ENCODE assay signal across 6 fruit fly cellular contexts in genomic region chr3R:20830153-20830695, dm6.
A peak's percentile ranks its signal among the peaks of the same experiment; 100 is the strongest.
TF ChIP-seq lines count a peak whose summit lies in the region.

TSS of gene Adss (minus strand) at chr3R:20830580.

- peak; percentile 2 to 8 for TF ChIP-seq CTCF in S2 (optimal IDR thresholded peaks at IDR 0.05; lab: Kevin White, UChicago)
- TF ChIP-seq CTCF in whole organism, embryonic (GFP tag; optimal IDR thresholded peaks at IDR 0.05; lab: Kevin White, UChicago) = peak; percentile 21

TF ChIP-seq in whole organism, adult, 20 proteins besides CTCF, POLR2A, EP300 and RAD21 (continues in another document):
- peak; percentile 64 for TF ChIP-seq CG11617 (GFP tag; optimal IDR thresholded peaks at IDR 0.05; lab: Kevin White, UChicago)
- TF ChIP-seq tj (GFP tag; optimal IDR thresholded peaks at IDR 0.05; lab: Kevin White, UChicago) = no peak
- no peak for TF ChIP-seq CG14711 (tag; optimal IDR thresholded peaks at IDR 0.05; lab: Kevin White, UChicago)
- TF ChIP-seq ovo (GFP tag; optimal IDR thresholded peaks at IDR 0.05; lab: Kevin White, UChicago) = peak; percentile 32
- TF ChIP-seq Clk (GFP tag; optimal IDR thresholded peaks at IDR 0.05; lab: Kevin White, UChicago) = no peak
- TF ChIP-seq toe (GFP tag; optimal IDR thresholded peaks at IDR 0.05; lab: Kevin White, UChicago) = no peak
- no peak for TF ChIP-seq CG5204 (GFP tag; optimal IDR thresholded peaks at IDR 0.05; lab: Kevin White, UChicago)
- TF ChIP-seq Hr96 (GFP tag; optimal IDR thresholded peaks at IDR 0.05; lab: Kevin White, UChicago) = peak; percentile 40
- TF ChIP-seq CG12768 (GFP tag; optimal IDR thresholded peaks at IDR 0.05; lab: Kevin White, UChicago) = peak; percentile 31
- no peak for TF ChIP-seq cnc (optimal IDR thresholded peaks at IDR 0.05; lab: Kevin White, UChicago)
- peak; percentile 69 for TF ChIP-seq CG1620 (GFP tag; optimal IDR thresholded peaks at IDR 0.05; lab: Kevin White, UChicago)
- peak; percentile 24 for TF ChIP-seq CG33017 (tag; optimal IDR thresholded peaks at IDR 0.05; lab: Kevin White, UChicago)
- TF ChIP-seq kay (GFP tag; lab: Kevin White, UChicago; ENCODE audit: borderline replicate concordance) = no peak
- peak; percentile 6 for TF ChIP-seq cic (GFP tag; optimal IDR thresholded peaks at IDR 0.05; lab: Kevin White, UChicago)
- peak; percentile 72 for TF ChIP-seq Crg-1 (GFP tag; optimal IDR thresholded peaks at IDR 0.05; lab: Kevin White, UChicago)
- TF ChIP-seq CG7045 (GFP tag; optimal IDR thresholded peaks at IDR 0.05; lab: Kevin White, UChicago) = peak; percentile 12
- TF ChIP-seq bab1 (GFP tag; optimal IDR thresholded peaks at IDR 0.05; lab: Kevin White, UChicago) = peak; percentile 8
- peak; percentile 40 for TF ChIP-seq CG7101 (tag; optimal IDR thresholded peaks at IDR 0.05; lab: Kevin White, UChicago)

TF ChIP-seq in whole organism, embryonic, 481 proteins besides CTCF, POLR2A, EP300 and RAD21 (continues in another document):
- peak; percentile 47 for TF ChIP-seq CG11398 (GFP tag; optimal IDR thresholded peaks at IDR 0.05; lab: Kevin White, UChicago)
- TF ChIP-seq Trl (optimal IDR thresholded peaks at IDR 0.05; lab: Kevin White, UChicago) = peak in 1 of 2 experiments; percentile 26
- peak; percentile 56 for TF ChIP-seq Trl (GFP tag; optimal IDR thresholded peaks at IDR 0.05; lab: Kevin White, UChicago)
- peak; percentile 66 for TF ChIP-seq CG15514 (GFP tag; optimal IDR thresholded peaks at IDR 0.05; lab: Kevin White, UChicago)
- peak; percentile 53; the same call in 2 of the 3 replicates for TF ChIP-seq row (GFP tag; IDR thresholded peaks at IDR 0.05; lab: Robert Waterston, UW)
- TF ChIP-seq grau (tag; optimal IDR thresholded peaks at IDR 0.05; lab: Kevin White, UChicago) = peak; percentile 13
- TF ChIP-seq kah (GFP tag; optimal IDR thresholded peaks at IDR 0.05; lab: Kevin White, UChicago) = peak; percentile 19
- TF ChIP-seq HmgD (GFP tag; optimal IDR thresholded peaks at IDR 0.05; lab: Kevin White, UChicago) = peak; percentile 74
- TF ChIP-seq Sox100B (GFP tag; optimal IDR thresholded peaks at IDR 0.05; lab: Kevin White, UChicago) = no peak
- peak; percentile 6; the same call in 2 of the 4 replicates for TF ChIP-seq chinmo (GFP tag; IDR thresholded peaks at IDR 0.05; lab: Robert Waterston, UW; ENCODE audit: partially characterized antibody)
- 0 out of 3 replicates have a peak, but pooled peaks have one; percentile 30 for TF ChIP-seq CG7963 (GFP tag; IDR thresholded peaks at IDR 0.05; lab: Robert Waterston, UW; ENCODE audit: partially characterized antibody)
- peak in 1 of 2 experiments; percentile 24 for TF ChIP-seq chif (GFP tag; optimal IDR thresholded peaks at IDR 0.05; lab: Kevin White, UChicago)
- peak; percentile 41 for TF ChIP-seq CG33213 (GFP tag; optimal IDR thresholded peaks at IDR 0.05; lab: Kevin White, UChicago)
- TF ChIP-seq gfzf (GFP tag; optimal IDR thresholded peaks at IDR 0.05; lab: Kevin White, UChicago) = peak; percentile 87
- peak; percentile 2 for TF ChIP-seq emc (GFP tag; optimal IDR thresholded peaks at IDR 0.05; lab: Kevin White, UChicago)
- peak; percentile 35 for TF ChIP-seq CG13624 (GFP tag; optimal IDR thresholded peaks at IDR 0.05; lab: Kevin White, UChicago)

TF ChIP-seq in whole organism, prepupa, 60 proteins besides CTCF, POLR2A, EP300 and RAD21 (continues in another document):
- TF ChIP-seq dsx (GFP tag; optimal IDR thresholded peaks at IDR 0.05; lab: Kevin White, UChicago; ENCODE audit: poor library complexity, severe bottlenecking) (no peak), eg (GFP tag; IDR thresholded peaks at IDR 0.05; lab: Robert Waterston, UW) (peak; percentile 45; the same call in 1 of the 3 replicates), CG32006 (GFP tag; optimal IDR thresholded peaks at IDR 0.05; lab: Kevin White, UChicago) (no peak), CG9139 (GFP tag; optimal IDR thresholded peaks at IDR 0.05; lab: Kevin White, UChicago) (no peak), Hr38 (GFP tag; optimal IDR thresholded peaks at IDR 0.05; lab: Kevin White, UChicago) (no peak), salr (GFP tag; optimal IDR thresholded peaks at IDR 0.05; lab: Kevin White, UChicago) (no peak), Ets21C (GFP tag; optimal IDR thresholded peaks at IDR 0.05; lab: Kevin White, UChicago) (no peak), lz (GFP tag; optimal IDR thresholded peaks at IDR 0.05; lab: Kevin White, UChicago) (no peak), CG6276 (GFP tag; optimal IDR thresholded peaks at IDR 0.05; lab: Kevin White, UChicago) (peak; percentile 9), CG10669 (GFP tag; optimal IDR thresholded peaks at IDR 0.05; lab: Kevin White, UChicago) (no peak), Blimp-1 (GFP tag; optimal IDR thresholded peaks at IDR 0.05; lab: Kevin White, UChicago) (no peak), CG3919 (GFP tag; optimal IDR thresholded peaks at IDR 0.05; lab: Kevin White, UChicago) (peak; percentile 19), net (GFP tag; optimal IDR thresholded peaks at IDR 0.05; lab: Kevin White, UChicago) (no peak), CG6854 (GFP tag; optimal IDR thresholded peaks at IDR 0.05; lab: Kevin White, UChicago) (peak; percentile 46), svp (GFP tag; lab: Kevin White, UChicago) (no peak), CG11294 (GFP tag; IDR thresholded peaks at IDR 0.05; lab: Robert Waterston, UW) (no peak), Sox14 (GFP tag; optimal IDR thresholded peaks at IDR 0.05; lab: Kevin White, UChicago) (peak; percentile 34), Met (GFP tag; optimal IDR thresholded peaks at IDR 0.05; lab: Kevin White, UChicago) (peak; percentile 7), CG6163 (GFP tag; IDR thresholded peaks at IDR 0.05; lab: Robert Waterston, UW) (peak; percentile 24; the same call in 1 of the 3 replicates), CG10631 (GFP tag; optimal IDR thresholded peaks at IDR 0.05; lab: Kevin White, UChicago) (no peak)

TF ChIP-seq in whole organism, pupa, 21 proteins besides CTCF, POLR2A, EP300 and RAD21:
- TF ChIP-seq CG4496 (GFP tag; IDR thresholded peaks at IDR 0.05; lab: Robert Waterston, UW) (peak; percentile 57; the same call in 2 of the 3 replicates), CG17806 (tag; optimal IDR thresholded peaks at IDR 0.05; lab: Kevin White, UChicago) (no peak), CG8159 (tag; optimal IDR thresholded peaks at IDR 0.05; lab: Kevin White, UChicago) (no peak), CG14655 (GFP tag; optimal IDR thresholded peaks at IDR 0.05; lab: Kevin White, UChicago) (no peak), CG32121 (GFP tag; IDR thresholded peaks at IDR 0.05; lab: Robert Waterston, UW) (no peak), CG10348 (GFP tag; IDR thresholded peaks at IDR 0.05; lab: Robert Waterston, UW) (no peak), CG12605 (GFP tag; IDR thresholded peaks at IDR 0.05; lab: Robert Waterston, UW) (peak; percentile 30; the same call in 1 of the 2 replicates), fd96Ca (GFP tag; IDR thresholded peaks at IDR 0.05; lab: Robert Waterston, UW) (peak; percentile 36; the same call in 1 of the 3 replicates), EcR (GFP tag; optimal IDR thresholded peaks at IDR 0.05; lab: Kevin White, UChicago) (no peak), Pif1B (GFP tag; optimal IDR thresholded peaks at IDR 0.05; lab: Kevin White, UChicago) (no peak), CG8301 (tag; optimal IDR thresholded peaks at IDR 0.05; lab: Kevin White, UChicago) (no peak), Ets98B (GFP tag; IDR thresholded peaks at IDR 0.05; lab: Robert Waterston, UW) (no peak; the same call in 1 of the 2 replicates), CG34367 (tag; optimal IDR thresholded peaks at IDR 0.05; lab: Kevin White, UChicago) (no peak)
TF ChIP-seq in whole organism, pupa: peak in this region for 3.

TF ChIP-seq in whole organism, wandering third instar larva, 38 proteins besides CTCF, POLR2A, EP300 and RAD21:
- TF ChIP-seq jim (GFP tag; optimal IDR thresholded peaks at IDR 0.05; lab: Kevin White, UChicago) = no peak
- TF ChIP-seq foxo (GFP tag; optimal IDR thresholded peaks at IDR 0.05; lab: Kevin White, UChicago) = peak in 1 of 2 experiments; percentile 9
- peak; percentile 20 for TF ChIP-seq fru (GFP tag; optimal IDR thresholded peaks at IDR 0.05; lab: Kevin White, UChicago)
- TF ChIP-seq Dif (GFP tag; optimal IDR thresholded peaks at IDR 0.05; lab: Kevin White, UChicago; ENCODE audit: partially characterized antibody) = peak; percentile 9
- TF ChIP-seq CrebA (GFP tag; optimal IDR thresholded peaks at IDR 0.05; lab: Kevin White, UChicago; ENCODE audit: borderline replicate concordance) = no peak
- peak; percentile 59 for TF ChIP-seq Hr83 (GFP tag; optimal IDR thresholded peaks at IDR 0.05; lab: Kevin White, UChicago; ENCODE audit: poor library complexity, severe bottlenecking)
- peak; percentile 14 for TF ChIP-seq h (GFP tag; optimal IDR thresholded peaks at IDR 0.05; lab: Kevin White, UChicago)
- peak in 1 of 2 experiments; percentile 1 for TF ChIP-seq dl (GFP tag; optimal IDR thresholded peaks at IDR 0.05; lab: Kevin White, UChicago; ENCODE audit: insufficient read depth in 1 of 2, partially characterized antibody in 2 of 2)
- no peak for TF ChIP-seq psq (GFP tag; optimal IDR thresholded peaks at IDR 0.05; lab: Kevin White, UChicago)
- TF ChIP-seq Rel (GFP tag; optimal IDR thresholded peaks at IDR 0.05; lab: Kevin White, UChicago) = no peak
- peak; percentile 55 for TF ChIP-seq Rel (tag; optimal IDR thresholded peaks at IDR 0.05; lab: Kevin White, UChicago)
- TF ChIP-seq rgr (GFP tag; optimal IDR thresholded peaks at IDR 0.05; lab: Kevin White, UChicago) = peak; percentile 9
- peak; percentile 42 for TF ChIP-seq HLH106 (tag; optimal IDR thresholded peaks at IDR 0.05; lab: Kevin White, UChicago)
- peak; percentile 41 for TF ChIP-seq Sp1 (GFP tag; optimal IDR thresholded peaks at IDR 0.05; lab: Kevin White, UChicago)
